Fruit fly (Drosophila melanogaster) whole organism, embryonic: Measurements from ENCODE around the gene CG13843.

Experiments used
- Aef1 ChIP-seq: fragments of 200-800 bp; sonication (Bioruptor generic); IDR thresholded peaks from 3 replicates; pipeline ENCODE4 v1.3.6; 2022; ENCODE audit warnings: missing biosample characterization, missing genetic modification characterization
- Awh ChIP-seq: fragments of 200-800 bp; sonication (Bioruptor generic); IDR thresholded peaks from 2 replicates; pipeline ENCODE4, ENCODE4 v1.3.6; 2022; ENCODE audit warnings: missing biosample characterization, missing genetic modification characterization
- CG1024 ChIP-seq: fragments of 200-800 bp; sonication (Bioruptor generic); IDR thresholded peaks from 2 replicates; pipeline ENCODE4 v1.3.6; 2022; ENCODE audit warnings: missing biosample characterization, missing genetic modification characterization
- CG10431 ChIP-seq: fragments of 200-800 bp; sonication (Bioruptor generic); optimal IDR thresholded peaks from 3 replicates; lab custom pipeline; 2018; ENCODE audit warnings: missing biosample characterization, mild to moderate bottlenecking, missing genetic modification characterization
- CG11504 ChIP-seq: fragments of 200-800 bp; sonication (Bioruptor generic); optimal IDR thresholded peaks from 3 replicates; lab custom pipeline; 2019; ENCODE audit warnings: missing biosample characterization, mild to moderate bottlenecking, missing genetic modification characterization, moderate library complexity
- CG11723 ChIP-seq: fragments of 200-800 bp; sonication (Bioruptor generic); optimal IDR thresholded peaks from 2 replicates; lab custom pipeline; 2017; ENCODE audit warnings: missing biosample characterization, mild to moderate bottlenecking, missing genetic modification characterization
- CG12071 ChIP-seq: fragments of 200-800 bp; sonication (Bioruptor generic); optimal IDR thresholded peaks from 3 replicates; lab custom pipeline; 2018; ENCODE audit warnings: missing biosample characterization, mild to moderate bottlenecking, missing genetic modification characterization
- CG13287 ChIP-seq: fragments of 200-800 bp; sonication (Bioruptor generic); IDR thresholded peaks from 2 replicates; pipeline ENCODE4 v1.3.6; 2022; ENCODE audit warnings: missing biosample characterization, missing genetic modification characterization; ENCODE audit not compliant: partially characterized antibody
- CG14050 ChIP-seq: fragments of 200-800 bp; sonication (Bioruptor generic); IDR thresholded peaks from 3 replicates; pipeline ENCODE4 v1.3.6; 2022; ENCODE audit warnings: missing biosample characterization, missing genetic modification characterization
- CG15479 ChIP-seq: fragments of 200-800 bp; sonication (Bioruptor generic); optimal IDR thresholded peaks from 3 replicates; lab custom pipeline; 2019; ENCODE audit warnings: missing biosample characterization, mild to moderate bottlenecking, missing genetic modification characterization, moderate library complexity
- CG17328 ChIP-seq: fragments of 200-800 bp; sonication (Bioruptor generic); IDR thresholded peaks from 2 replicates; pipeline ENCODE4 v1.3.6; 2022; ENCODE audit warnings: missing biosample characterization, missing genetic modification characterization
- CG2120 ChIP-seq: fragments of 200-800 bp; sonication (Bioruptor generic); optimal IDR thresholded peaks from 3 replicates; lab custom pipeline; 2016; ENCODE audit warnings: missing biosample characterization, missing genetic modification characterization
- CG2875 ChIP-seq: fragments of 200-800 bp; sonication (Bioruptor generic); optimal IDR thresholded peaks from 2 replicates; lab custom pipeline; 2017; ENCODE audit warnings: missing biosample characterization, mild to moderate bottlenecking, missing genetic modification characterization, missing genetic modification reagents
- CG30431 ChIP-seq: fragments of 200-800 bp; sonication (Bioruptor generic); optimal IDR thresholded peaks from 2 replicates; lab custom pipeline; 2017; ENCODE audit warnings: missing biosample characterization, missing genetic modification characterization
- CG33213 ChIP-seq: fragments of 200-800 bp; sonication (Bioruptor generic); optimal IDR thresholded peaks from 3 replicates; lab custom pipeline; 2016; ENCODE audit warnings: missing biosample characterization, missing genetic modification characterization
- CG34224 ChIP-seq: fragments of 200-800 bp; sonication (Bioruptor generic); IDR thresholded peaks from 3 replicates; pipeline ENCODE4 v1.3.6; 2022; ENCODE audit warnings: missing biosample characterization, missing genetic modification characterization; ENCODE audit not compliant: partially characterized antibody
- CG34376 ChIP-seq: fragments of 200-800 bp; sonication (Bioruptor generic); optimal IDR thresholded peaks from 2 replicates; lab custom pipeline; 2018; ENCODE audit warnings: missing biosample characterization, mild to moderate bottlenecking, missing genetic modification characterization
- CG3726 ChIP-seq: fragments of 200-800 bp; sonication (Bioruptor generic); IDR thresholded peaks from 3 replicates; pipeline ENCODE4, ENCODE4 v1.3.6; 2022; ENCODE audit warnings: missing biosample characterization, missing genetic modification characterization
- CG4282 ChIP-seq: fragments of 200-800 bp; sonication (Bioruptor generic); optimal IDR thresholded peaks from 2 replicates; lab custom pipeline; 2016; ENCODE audit warnings: missing biosample characterization, missing genetic modification characterization
- CG6175 ChIP-seq: fragments of 200-800 bp; sonication (Bioruptor generic); IDR thresholded peaks from 3 replicates; pipeline ENCODE4 v1.3.6; 2022; ENCODE audit warnings: missing biosample characterization, missing genetic modification characterization
- CG6813 ChIP-seq: fragments of 200-800 bp; sonication (Bioruptor generic); optimal IDR thresholded peaks from 2 replicates; lab custom pipeline; 2017; ENCODE audit warnings: missing biosample characterization, missing genetic modification characterization, mild to moderate bottlenecking, moderate library complexity, missing genetic modification reagents
- CG7928 ChIP-seq: fragments of 200-800 bp; sonication (Bioruptor generic); optimal IDR thresholded peaks from 2 replicates; lab custom pipeline; 2017; ENCODE audit warnings: missing biosample characterization, mild to moderate bottlenecking, missing genetic modification characterization
- CG8765 ChIP-seq: fragments of 200-800 bp; sonication (Bioruptor generic); IDR thresholded peaks from 2 replicates; pipeline ENCODE4 v1.3.6; 2022; ENCODE audit warnings: missing biosample characterization, missing genetic modification characterization
- Camta ChIP-seq: fragments of 200-800 bp; sonication (Bioruptor generic); optimal IDR thresholded peaks from 2 replicates; lab custom pipeline; 2016; ENCODE audit warnings: missing biosample characterization, missing genetic modification characterization
- CkIIα-i1 ChIP-seq: fragments of 200-800 bp; sonication (Bioruptor generic); IDR thresholded peaks from 2 replicates; pipeline ENCODE4 v1.3.6; 2022; ENCODE audit warnings: missing biosample characterization, missing genetic modification characterization
- CrebB ChIP-seq: fragments of 200-800 bp; sonication (Bioruptor generic); optimal IDR thresholded peaks from 3 replicates; lab custom pipeline; 2018; ENCODE audit warnings: missing biosample characterization, mild to moderate bottlenecking, missing genetic modification characterization
- Dip2 ChIP-seq: fragments of 200-800 bp; sonication (Bioruptor generic); IDR thresholded peaks from 2 replicates; pipeline ENCODE4 v1.3.6; 2022; ENCODE audit warnings: missing biosample characterization, missing genetic modification characterization
- HLHmδ ChIP-seq: fragments of 200-800 bp; sonication (Bioruptor generic); optimal IDR thresholded peaks from 2 replicates; lab custom pipeline; 2018; ENCODE audit warnings: missing biosample characterization, mild to moderate bottlenecking, missing genetic modification characterization, moderate library complexity
- Mrtf ChIP-seq: fragments of 200-800 bp; sonication (Bioruptor generic); IDR thresholded peaks from 3 replicates; pipeline ENCODE4 v1.3.6; 2022; ENCODE audit warnings: missing biosample characterization, missing genetic modification characterization
- Nf-YC ChIP-seq: fragments of 200-800 bp; optimal IDR thresholded peaks from 3 replicates; lab custom pipeline; 2019; ENCODE audit warnings: missing biosample characterization, mild to moderate bottlenecking, missing genetic modification characterization, moderate library complexity
- Vsx1 ChIP-seq: fragments of 200-800 bp; sonication (Bioruptor generic); optimal IDR thresholded peaks from 2 replicates; lab custom pipeline; 2017; ENCODE audit warnings: missing biosample characterization, mild to moderate bottlenecking, missing genetic modification characterization, missing genetic modification reagents
- ac ChIP-seq: fragments of 200-800 bp; sonication (Bioruptor generic); optimal IDR thresholded peaks from 3 replicates; lab custom pipeline; 2017; ENCODE audit warnings: missing biosample characterization, mild to moderate bottlenecking, missing genetic modification characterization
- ap ChIP-seq: fragments of 200-800 bp; sonication (Bioruptor generic); IDR thresholded peaks from 2 replicates; pipeline ENCODE4 v1.3.6; 2022; ENCODE audit warnings: missing biosample characterization, missing genetic modification characterization
- bcd ChIP-seq: fragments of 200-800 bp; sonication (Bioruptor generic); optimal IDR thresholded peaks from 2 replicates; lab custom pipeline; 2017; ENCODE audit warnings: missing biosample characterization, mild to moderate bottlenecking, missing genetic modification characterization
- corto ChIP-seq: fragments of 200-800 bp; sonication (Bioruptor generic); optimal IDR thresholded peaks from 2 replicates; lab custom pipeline; 2016; ENCODE audit warnings: missing biosample characterization, mild to moderate bottlenecking, missing genetic modification characterization, moderate library complexity
- fd102C ChIP-seq: fragments of 200-800 bp; sonication (Bioruptor generic); optimal IDR thresholded peaks from 2 replicates; lab custom pipeline; 2018; ENCODE audit warnings: missing biosample characterization, mild to moderate bottlenecking, missing genetic modification characterization, moderate library complexity
- fd3F ChIP-seq: fragments of 200-800 bp; sonication (Bioruptor generic); optimal IDR thresholded peaks from 2 replicates; lab custom pipeline; 2018; ENCODE audit warnings: missing biosample characterization, mild to moderate bottlenecking, missing genetic modification characterization, moderate library complexity
- gcm2 ChIP-seq: fragments of 200-800 bp; sonication (Bioruptor generic); optimal IDR thresholded peaks from 2 replicates; lab custom pipeline; 2016; ENCODE audit warnings: missing biosample characterization, missing genetic modification characterization
- gfzf ChIP-seq: fragments of 200-800 bp; sonication (Bioruptor generic); optimal IDR thresholded peaks from 2 replicates; lab custom pipeline; 2016; ENCODE audit warnings: missing biosample characterization, mild to moderate bottlenecking, missing genetic modification characterization, moderate library complexity
- gsb-n ChIP-seq: fragments of 200-800 bp; sonication (Bioruptor generic); optimal IDR thresholded peaks from 3 replicates; lab custom pipeline; 2018; ENCODE audit warnings: missing biosample characterization, mild to moderate bottlenecking, missing genetic modification characterization
- ham ChIP-seq: fragments of 200-800 bp; sonication (Bioruptor generic); IDR thresholded peaks from 2 replicates; pipeline ENCODE4 v1.3.6; 2022; ENCODE audit warnings: missing biosample characterization, missing genetic modification characterization
- hbn ChIP-seq: fragments of 200-800 bp; sonication (Bioruptor generic); IDR thresholded peaks from 2 replicates; pipeline ENCODE4 v1.3.6; 2022; ENCODE audit warnings: missing biosample characterization, missing genetic modification characterization; ENCODE audit not compliant: partially characterized antibody
- inv ChIP-seq: fragments of 200-800 bp; sonication (Bioruptor generic); IDR thresholded peaks from 2 replicates; pipeline ENCODE4 v1.3.6; 2022; ENCODE audit warnings: missing biosample characterization, missing genetic modification characterization; ENCODE audit not compliant: partially characterized antibody
- jigr1 ChIP-seq: fragments of 200-800 bp; sonication (Bioruptor generic); IDR thresholded peaks from 3 replicates; pipeline ENCODE4 v1.3.6; 2022; ENCODE audit warnings: missing biosample characterization, missing genetic modification characterization
- knrl ChIP-seq: fragments of 200-800 bp; sonication (Bioruptor generic); IDR thresholded peaks from 3 replicates; pipeline ENCODE4 v1.3.6; 2022; ENCODE audit warnings: missing biosample characterization, missing genetic modification characterization; ENCODE audit not compliant: partially characterized antibody
- otp ChIP-seq: fragments of 200-800 bp; sonication (Bioruptor generic); IDR thresholded peaks from 3 replicates; pipeline ENCODE4, ENCODE4 v1.3.6; 2022; ENCODE audit warnings: missing biosample characterization, missing genetic modification characterization
- pho ChIP-seq: fragments of 200-800 bp; sonication (Bioruptor generic); optimal IDR thresholded peaks from 2 replicates; lab custom pipeline; 2016; ENCODE audit warnings: missing biosample characterization, missing genetic modification characterization
- sisA ChIP-seq: fragments of 200-800 bp; sonication (Bioruptor generic); IDR thresholded peaks from 2 replicates; pipeline ENCODE4 v1.3.6; 2022; ENCODE audit warnings: missing biosample characterization, missing genetic modification characterization
- trem ChIP-seq: fragments of 200-800 bp; optimal IDR thresholded peaks from 3 replicates; lab custom pipeline; 2019; ENCODE audit warnings: missing biosample characterization, mild to moderate bottlenecking, missing genetic modification characterization, moderate library complexity
- usp ChIP-seq: fragments of >200 bp; optimal IDR thresholded peaks from 2 replicates; lab custom pipeline; 2017; ENCODE audit warnings: missing biosample characterization, missing genetic modification characterization
- zfh2 ChIP-seq: fragments of 200-800 bp; sonication (Bioruptor generic); optimal IDR thresholded peaks from 2 replicates; lab custom pipeline; 2016; ENCODE audit warnings: missing biosample characterization, missing genetic modification characterization

Gene CG13843

dm6 chr3R:22587419-22587963 lies 21.8 kb upstream of the CG13843 start, which contains the start of gene Efa6 (continued):
- TF ChIP-seq Vsx1 (GFP tag; lab: Kevin White, UChicago) (no peak), Nf-YC (tag; lab: Kevin White, UChicago) (peak; percentile 63), Awh (GFP tag; lab: Robert Waterston, UW) (no peak), ap (GFP tag; lab: Robert Waterston, UW) (no peak), CG8765 (GFP tag; lab: Robert Waterston, UW) (no peak), gsb-n (tag; lab: Kevin White, UChicago) (peak; percentile 51), Dip2 (no peak), CG34376 (GFP tag; lab: Kevin White, UChicago) (peak; percentile 65), CG15479 (GFP tag; lab: Kevin White, UChicago) (peak; percentile 21), CG30431 (GFP tag; lab: Kevin White, UChicago) (no peak), sisA (GFP tag; lab: Robert Waterston, UW) (no peak), CG6175 (GFP tag; lab: Robert Waterston, UW) (no peak), CkIIα-i1 (GFP tag; lab: Robert Waterston, UW) (no peak), CG7928 (GFP tag; lab: Kevin White, UChicago) (peak; percentile 23), hbn (GFP tag; lab: Robert Waterston, UW) (peak; percentile 94), usp (GFP tag; lab: Kevin White, UChicago) (no peak), inv (peak; percentile 93), gcm2 (GFP tag; lab: Kevin White, UChicago) (no peak), ham (GFP tag; lab: Robert Waterston, UW) (no peak), CG34224 (peak; percentile 91; the same call in 2 of the 3 replicates), zfh2 (peak; percentile 33), CG13287 (GFP tag; lab: Robert Waterston, UW) (peak; percentile 98), fd102C (GFP tag; lab: Kevin White, UChicago) (no peak), CG3726 (GFP tag; lab: Robert Waterston, UW) (no peak), CG2875 (GFP tag; lab: Kevin White, UChicago) (no peak), gfzf (GFP tag; lab: Kevin White, UChicago) (peak; percentile 22), CG14050 (GFP tag; lab: Robert Waterston, UW) (no peak), jigr1 (GFP tag; lab: Robert Waterston, UW) (no peak), Aef1 (no peak), CG6813 (GFP tag; lab: Kevin White, UChicago) (no peak), corto (GFP tag; lab: Kevin White, UChicago) (no peak), CrebB (tag; lab: Kevin White, UChicago) (no peak), Camta (GFP tag; lab: Kevin White, UChicago) (peak; percentile 58), otp (no peak), HLHmδ (no peak), CG11723 (GFP tag; lab: Kevin White, UChicago) (no peak), CG2120 (GFP tag; lab: Kevin White, UChicago) (peak; percentile 73), knrl (GFP tag; lab: Robert Waterston, UW) (peak; percentile 97), CG33213 (GFP tag; lab: Kevin White, UChicago) (no peak), bcd (GFP tag; lab: Kevin White, UChicago) (peak; percentile 51), ac (GFP tag; lab: Kevin White, UChicago) (no peak), Mrtf (GFP tag; lab: Robert Waterston, UW) (no peak), CG17328 (GFP tag; lab: Robert Waterston, UW) (no peak), CG1024 (GFP tag; lab: Robert Waterston, UW) (no peak), CG12071 (GFP tag; lab: Kevin White, UChicago) (no peak), trem (tag; lab: Kevin White, UChicago) (peak; percentile 84), CG10431 (GFP tag; lab: Kevin White, UChicago) (no peak), pho (no peak), CG4282 (GFP tag; lab: Kevin White, UChicago) (no peak), fd3F (GFP tag; lab: Kevin White, UChicago) (peak; percentile 30), CG11504 (tag; lab: Kevin White, UChicago) (no peak)
